Fruit fly (Drosophila melanogaster): Measurements from ENCODE around the gene beta-Man.

- TF ChIP-seq pan (optimal IDR thresholded peaks at IDR 0.05) (no peak), psq (optimal IDR thresholded peaks at IDR 0.05) (no peak), Dll (optimal IDR thresholded peaks at IDR 0.05) (no peak), usp (GFP tag; optimal IDR thresholded peaks at IDR 0.05) (no peak), CG8478 (optimal IDR thresholded peaks at IDR 0.05) (no peak)
These were observed 17.0 kb downstream of the beta-Man start for dm6 chr3R:4214038-4214437.

All from whole organism.